Fruit fly (Drosophila melanogaster): ENCODE data around the gene Ubi-p5E.

The Ubi-p5E gene

dm6 chrX:6279629-6280073, at the start of gene Ubi-p5E:
Ubi-p5E (minus strand) TSS chrX:6279647.
- no peak for TF ChIP-seq Mio (GFP tag; optimal IDR thresholded peaks at IDR 0.05)
- TF ChIP-seq Hr83 (GFP tag; optimal IDR thresholded peaks at IDR 0.05; ENCODE audit: poor library complexity, severe bottlenecking) = peak; percentile 46
- TF ChIP-seq CG32264 (GFP tag; optimal IDR thresholded peaks at IDR 0.05) = no peak
- TF ChIP-seq Sp1 (GFP tag; optimal IDR thresholded peaks at IDR 0.05) = no peak
- TF ChIP-seq sv (GFP tag; optimal IDR thresholded peaks at IDR 0.05) = no peak
- no peak for TF ChIP-seq usp (GFP tag; optimal IDR thresholded peaks at IDR 0.05)
- TF ChIP-seq foxo (GFP tag; optimal IDR thresholded peaks at IDR 0.05) = no peak

- TF ChIP-seq Dfd (GFP tag; optimal IDR thresholded peaks at IDR 0.05) (no peak), Jra (GFP tag; optimal IDR thresholded peaks at IDR 0.05) (no peak), pan (optimal IDR thresholded peaks at IDR 0.05) (no peak), brk (GFP tag; optimal IDR thresholded peaks at IDR 0.05) (no peak), sv (GFP tag; optimal IDR thresholded peaks at IDR 0.05) (peak; percentile 53), Myc (optimal IDR thresholded peaks at IDR 0.05) (no peak), Sp1 (GFP tag; optimal IDR thresholded peaks at IDR 0.05) (peak; percentile 19), usp (GFP tag; optimal IDR thresholded peaks at IDR 0.05) (no peak), br (GFP tag; optimal IDR thresholded peaks at IDR 0.05) (peak; percentile 45), psq (GFP tag; optimal IDR thresholded peaks at IDR 0.05) (peak; percentile 3), lola (GFP tag; optimal IDR thresholded peaks at IDR 0.05) (no peak), Hr83 (GFP tag; optimal IDR thresholded peaks at IDR 0.05; ENCODE audit: poor library complexity, severe bottlenecking) (no peak), ey (GFP tag; optimal IDR thresholded peaks at IDR 0.05) (peak; percentile 4), foxo (GFP tag; optimal IDR thresholded peaks at IDR 0.05) (peak in 1 of 2 experiments; percentile 39), h (GFP tag; optimal IDR thresholded peaks at IDR 0.05) (peak; percentile 40), dl (GFP tag; optimal IDR thresholded peaks at IDR 0.05; ENCODE audit: insufficient read depth in 1 of 2, partially characterized antibody in 2 of 2) (no peak), CG9705 (GFP tag; optimal IDR thresholded peaks at IDR 0.05) (no peak), Dif (GFP tag; optimal IDR thresholded peaks at IDR 0.05; ENCODE audit: partially characterized antibody) (no peak), OdsH (GFP tag; optimal IDR thresholded peaks at IDR 0.05) (peak; percentile 3), Abd-B (GFP tag; optimal IDR thresholded peaks at IDR 0.05) (no peak), HLH106 (tag; optimal IDR thresholded peaks at IDR 0.05) (peak; percentile 41), CG32264 (GFP tag; optimal IDR thresholded peaks at IDR 0.05) (no peak), Hnf4 (GFP tag; optimal IDR thresholded peaks at IDR 0.05) (no peak), fru (GFP tag; optimal IDR thresholded peaks at IDR 0.05) (peak; percentile 21)
Observed at dm6 chrX:6316858-6317474, 37.5 kb upstream of the Ubi-p5E start.

DNA sequence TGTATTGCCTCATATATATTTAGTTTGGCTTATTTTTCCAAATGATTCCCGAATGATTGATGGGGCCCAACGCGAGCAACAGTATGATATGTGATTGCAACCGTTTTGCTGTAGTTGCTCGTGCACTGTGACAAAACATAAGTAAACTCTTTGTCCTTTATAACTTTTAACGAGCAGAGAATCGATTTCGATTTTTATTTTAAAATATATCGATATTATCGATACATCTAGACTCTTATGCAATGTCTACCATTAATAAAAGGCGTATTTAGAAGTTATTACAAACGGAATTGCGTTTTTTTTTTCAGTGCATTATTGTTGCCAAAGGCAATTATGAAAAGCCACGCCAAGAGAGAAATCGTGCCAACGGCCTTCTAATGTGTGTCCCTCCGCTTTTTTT, 36.1 kb upstream of the Ubi-p5E start:
- TF ChIP-seq Dif (GFP tag; optimal IDR thresholded peaks at IDR 0.05; ENCODE audit: partially characterized antibody) (no peak), dsf (GFP tag; optimal IDR thresholded peaks at IDR 0.05; ENCODE audit: borderline replicate concordance) (no peak), Abd-B (GFP tag; optimal IDR thresholded peaks at IDR 0.05) (no peak), foxo (GFP tag; optimal IDR thresholded peaks at IDR 0.05) (no peak), Myc (optimal IDR thresholded peaks at IDR 0.05) (no peak), CG9705 (GFP tag; optimal IDR thresholded peaks at IDR 0.05) (no peak), jim (GFP tag; optimal IDR thresholded peaks at IDR 0.05) (no peak), usp (GFP tag; optimal IDR thresholded peaks at IDR 0.05) (no peak), tai (GFP tag; optimal IDR thresholded peaks at IDR 0.05) (no peak), Jra (GFP tag; optimal IDR thresholded peaks at IDR 0.05) (no peak)

DNA sequence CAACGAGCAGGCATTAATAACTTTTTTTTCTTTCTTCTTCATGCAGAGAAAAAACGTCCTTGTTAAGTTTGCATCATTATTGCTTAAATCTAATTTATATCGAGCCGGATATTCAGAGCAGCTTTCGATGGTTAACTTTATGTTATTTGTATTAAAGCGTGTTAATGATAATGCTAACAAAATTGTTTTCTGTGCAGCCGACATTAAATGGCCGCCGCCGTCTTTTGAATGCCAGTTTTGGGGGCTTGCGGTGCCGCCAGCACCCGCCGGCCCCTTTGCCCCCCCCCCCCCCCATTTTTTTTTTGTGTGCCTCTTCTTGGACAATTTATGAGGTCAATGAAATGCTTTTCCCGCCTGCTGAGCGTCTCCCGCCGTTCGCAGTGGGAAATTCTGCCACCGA, 32.1 kb upstream of the Ubi-p5E start:
- no peak for TF ChIP-seq foxo (GFP tag; optimal IDR thresholded peaks at IDR 0.05)
- TF ChIP-seq woc (GFP tag; optimal IDR thresholded peaks at IDR 0.05) = no peak
- no peak for TF ChIP-seq jim (GFP tag; optimal IDR thresholded peaks at IDR 0.05)
- no peak for TF ChIP-seq Mio (GFP tag; optimal IDR thresholded peaks at IDR 0.05)
- no peak for TF ChIP-seq Jra (GFP tag; optimal IDR thresholded peaks at IDR 0.05)
- TF ChIP-seq GATAd (GFP tag; optimal IDR thresholded peaks at IDR 0.05) = no peak
- TF ChIP-seq CrebA (GFP tag; optimal IDR thresholded peaks at IDR 0.05; ENCODE audit: borderline replicate concordance) = no peak
- no peak for TF ChIP-seq tai (GFP tag; optimal IDR thresholded peaks at IDR 0.05)
- no peak for TF ChIP-seq pan (optimal IDR thresholded peaks at IDR 0.05)
- TF ChIP-seq psq (GFP tag; optimal IDR thresholded peaks at IDR 0.05) = no peak

dm6 chrX:6310408-6310807, 31.0 kb upstream of the Ubi-p5E start:
- no peak for TF ChIP-seq Hr83 (GFP tag; optimal IDR thresholded peaks at IDR 0.05; ENCODE audit: poor library complexity, severe bottlenecking)
- no peak for TF ChIP-seq Mio (GFP tag; optimal IDR thresholded peaks at IDR 0.05)
- TF ChIP-seq br (GFP tag; optimal IDR thresholded peaks at IDR 0.05) = no peak
- TF ChIP-seq Rel (GFP tag; optimal IDR thresholded peaks at IDR 0.05) = no peak
- TF ChIP-seq Rel (tag; optimal IDR thresholded peaks at IDR 0.05) = no peak
- TF ChIP-seq Myc (optimal IDR thresholded peaks at IDR 0.05) = no peak
- TF ChIP-seq OdsH (GFP tag; optimal IDR thresholded peaks at IDR 0.05) = no peak
- TF ChIP-seq psq (GFP tag; optimal IDR thresholded peaks at IDR 0.05) = no peak
- no peak for TF ChIP-seq HLH106 (tag; optimal IDR thresholded peaks at IDR 0.05)
